Fruit fly (Drosophila melanogaster) whole organism, embryonic: Measurements from ENCODE around the gene cbt.

Experiments
- Adf1 ChIP-seq: fragments of 200-800 bp; sonication (Bioruptor generic); IDR thresholded peaks from 2 replicates; pipeline ENCODE4 v1.3.6; 2022; ENCODE audit warnings: missing biosample characterization, missing genetic modification characterization
- BEAF-32 ChIP-seq: fragments of 200-800 bp; sonication (Bioruptor generic); optimal IDR thresholded peaks from 3 replicates; lab custom pipeline; 2017; ENCODE audit warnings: missing biosample characterization, missing genetic modification characterization, mild to moderate bottlenecking, moderate library complexity, missing genetic modification reagents
- Bgb ChIP-seq: fragments of 200-800 bp; sonication (Bioruptor generic); IDR thresholded peaks from 2 replicates; pipeline ENCODE4 v1.3.6; 2022; ENCODE audit warnings: missing biosample characterization, missing genetic modification characterization; ENCODE audit not compliant: partially characterized antibody
- Blimp-1 ChIP-seq: fragments of 200-800 bp; sonication (Bioruptor generic); optimal IDR thresholded peaks from 3 replicates; lab custom pipeline; 2018; ENCODE audit warnings: missing biosample characterization, missing genetic modification characterization, mild to moderate bottlenecking, moderate library complexity, missing genetic modification reagents
- CG10274 ChIP-seq: fragments of 200-800 bp; sonication (Bioruptor generic); optimal IDR thresholded peaks from 3 replicates; lab custom pipeline; 2017; ENCODE audit warnings: missing biosample characterization, mild to moderate bottlenecking, missing genetic modification characterization
- CG10565 ChIP-seq: fragments of 200-800 bp; sonication (Bioruptor generic); optimal IDR thresholded peaks from 3 replicates; lab custom pipeline; 2016; ENCODE audit warnings: missing biosample characterization, mild to moderate bottlenecking, missing genetic modification characterization
- CG10959 ChIP-seq: fragments of 200-800 bp; sonication (Bioruptor generic); IDR thresholded peaks from 2 replicates; pipeline ENCODE4 v1.3.6; 2022; ENCODE audit warnings: missing biosample characterization, missing genetic modification characterization
- CG11560 ChIP-seq: fragments of 200-800 bp; sonication (Bioruptor generic); IDR thresholded peaks from 3 replicates; pipeline ENCODE4 v1.3.6; 2022; ENCODE audit warnings: missing biosample characterization, missing genetic modification characterization
- CG12071 ChIP-seq: fragments of 200-800 bp; sonication (Bioruptor generic); optimal IDR thresholded peaks from 3 replicates; lab custom pipeline; 2018; ENCODE audit warnings: missing biosample characterization, mild to moderate bottlenecking, missing genetic modification characterization
- CG1233 ChIP-seq: fragments of 200-800 bp; sonication (Bioruptor generic); optimal IDR thresholded peaks from 4 replicates; lab custom pipeline; 2018; ENCODE audit warnings: missing biosample characterization, mild to moderate bottlenecking, missing genetic modification characterization
- CG14014 ChIP-seq: fragments of 200-800 bp; sonication (Bioruptor generic); IDR thresholded peaks from 2 replicates; pipeline ENCODE4 v1.3.6; 2022; ENCODE audit warnings: missing biosample characterization, missing genetic modification characterization
- CG15073 ChIP-seq: fragments of 200-800 bp; sonication (Bioruptor generic); optimal IDR thresholded peaks from 2 replicates; lab custom pipeline; 2016; ENCODE audit warnings: missing biosample characterization, missing genetic modification characterization
- CG17385 ChIP-seq: fragments of 200-800 bp; sonication (Bioruptor generic); optimal IDR thresholded peaks from 3 replicates; lab custom pipeline; 2018; ENCODE audit warnings: missing biosample characterization, mild to moderate bottlenecking, missing genetic modification characterization
- CG2875 ChIP-seq: fragments of 200-800 bp; sonication (Bioruptor generic); optimal IDR thresholded peaks from 2 replicates; lab custom pipeline; 2017; ENCODE audit warnings: missing biosample characterization, mild to moderate bottlenecking, missing genetic modification characterization, missing genetic modification reagents
- CG30403 ChIP-seq: fragments of 200-800 bp; sonication (Bioruptor generic); optimal IDR thresholded peaks from 3 replicates; lab custom pipeline; 2016; ENCODE audit warnings: missing biosample characterization, missing genetic modification characterization
- CG3065 ChIP-seq: fragments of 200-800 bp; sonication (Bioruptor generic); optimal IDR thresholded peaks from 2 replicates; lab custom pipeline; 2016; ENCODE audit warnings: missing biosample characterization, missing genetic modification characterization
- CG3995 ChIP-seq: fragments of 200-800 bp; sonication (Bioruptor generic); optimal IDR thresholded peaks from 3 replicates; lab custom pipeline; 2016; ENCODE audit warnings: missing biosample characterization, missing genetic modification characterization
- CG4730 ChIP-seq: fragments of 200-800 bp; sonication (Bioruptor generic); IDR thresholded peaks from 2 replicates; pipeline ENCODE4 v1.3.6; 2022; ENCODE audit warnings: missing biosample characterization, missing genetic modification characterization
- CG6765 ChIP-seq: fragments of 200-800 bp; sonication (Bioruptor generic); optimal IDR thresholded peaks from 3 replicates; lab custom pipeline; 2017; ENCODE audit warnings: missing biosample characterization, mild to moderate bottlenecking, missing genetic modification characterization
- CG7271 ChIP-seq: fragments of 200-800 bp; sonication (Bioruptor generic); optimal IDR thresholded peaks from 2 replicates; lab custom pipeline; 2018; ENCODE audit warnings: missing biosample characterization, mild to moderate bottlenecking, missing genetic modification characterization, moderate library complexity
- CHES-1-like ChIP-seq: fragments of 200-800 bp; sonication (Bioruptor generic); optimal IDR thresholded peaks from 2 replicates; lab custom pipeline; 2016; ENCODE audit warnings: missing biosample characterization, missing genetic modification characterization
- CoRest ChIP-seq: fragments of 200-800 bp; sonication (Bioruptor generic); optimal IDR thresholded peaks from 3 replicates; lab custom pipeline; 2018; ENCODE audit warnings: missing biosample characterization, mild to moderate bottlenecking, missing genetic modification characterization, moderate library complexity
- Eip74EF ChIP-seq, 2 experiments: fragments of 200-800 bp in 1 of 2; fragments of >200 bp in 1 of 2; sonication (Bioruptor generic) in 1 of 2; optimal IDR thresholded peaks; 2 replicates each; lab custom pipeline; 2017 to 2019; ENCODE audit warnings: missing biosample characterization in 2 of 2, missing genetic modification characterization in 2 of 2, mild to moderate bottlenecking in 1 of 2, moderate library complexity in 1 of 2
- Ets97D ChIP-seq: fragments of 200-800 bp; sonication (Bioruptor generic); optimal IDR thresholded peaks from 3 replicates; lab custom pipeline; 2016; ENCODE audit warnings: missing biosample characterization, missing genetic modification characterization
- HmgD ChIP-seq: fragments of 200-800 bp; sonication (Bioruptor generic); optimal IDR thresholded peaks from 3 replicates; lab custom pipeline; 2016; ENCODE audit warnings: missing biosample characterization, missing genetic modification characterization
- Jarid2 ChIP-seq: fragments of 200-800 bp; sonication (Bioruptor generic); optimal IDR thresholded peaks from 3 replicates; lab custom pipeline; 2017; ENCODE audit warnings: mild to moderate bottlenecking, missing biosample characterization, missing genetic modification reagents, missing genetic modification characterization
- Max ChIP-seq: fragments of 200-800 bp; sonication (Bioruptor generic); optimal IDR thresholded peaks from 2 replicates; lab custom pipeline; 2016; ENCODE audit warnings: missing biosample characterization, mild to moderate bottlenecking, missing genetic modification characterization
- Mes4 ChIP-seq: fragments of 200-800 bp; sonication (Bioruptor generic); optimal IDR thresholded peaks from 2 replicates; lab custom pipeline; 2016; ENCODE audit warnings: missing biosample characterization, missing genetic modification characterization
- NC2β ChIP-seq: fragments of 200-800 bp; sonication (Bioruptor generic); optimal IDR thresholded peaks from 2 replicates; lab custom pipeline; 2016; ENCODE audit warnings: missing biosample characterization, missing genetic modification characterization
- ato ChIP-seq: fragments of 200-800 bp; sonication (Bioruptor generic); IDR thresholded peaks from 2 replicates; pipeline ENCODE4 v1.3.6; 2022; ENCODE audit warnings: missing biosample characterization, missing genetic modification characterization; ENCODE audit not compliant: partially characterized antibody
- az2 ChIP-seq: fragments of 200-800 bp; sonication (Bioruptor generic); optimal IDR thresholded peaks from 3 replicates; lab custom pipeline; 2016; ENCODE audit warnings: missing biosample characterization, missing genetic modification characterization
- bcd ChIP-seq: fragments of 200-800 bp; sonication (Bioruptor generic); optimal IDR thresholded peaks from 2 replicates; lab custom pipeline; 2017; ENCODE audit warnings: missing biosample characterization, mild to moderate bottlenecking, missing genetic modification characterization
- cad ChIP-seq: fragments of >200 bp; optimal IDR thresholded peaks from 2 replicates; lab custom pipeline; 2017; ENCODE audit warnings: missing biosample characterization, missing genetic modification characterization
- chn ChIP-seq: fragments of 200-800 bp; sonication (Bioruptor generic); optimal IDR thresholded peaks from 2 replicates; lab custom pipeline; 2016; ENCODE audit warnings: missing biosample characterization, missing genetic modification characterization
- dmrt11E ChIP-seq: fragments of 200-800 bp; sonication (Bioruptor generic); optimal IDR thresholded peaks from 3 replicates; lab custom pipeline; 2018; ENCODE audit warnings: missing biosample characterization, mild to moderate bottlenecking, missing genetic modification characterization, moderate library complexity
- dpn ChIP-seq, 2 experiments: fragments of 200-800 bp; sonication (Bioruptor generic); optimal IDR thresholded peaks; 3 replicates each; lab custom pipeline; 2016; ENCODE audit warnings: missing biosample characterization in 2 of 2, missing genetic modification characterization in 2 of 2
- ewg ChIP-seq: fragments of 200-800 bp; sonication (Bioruptor generic); optimal IDR thresholded peaks from 3 replicates; lab custom pipeline; 2017; ENCODE audit warnings: mild to moderate bottlenecking, missing biosample characterization, missing genetic modification reagents, missing genetic modification characterization
- exex ChIP-seq: fragments of 200-800 bp; sonication (Bioruptor generic); optimal IDR thresholded peaks from 4 replicates; lab custom pipeline; 2018; ENCODE audit warnings: missing biosample characterization, mild to moderate bottlenecking, missing genetic modification characterization, moderate library complexity
- lbe ChIP-seq: fragments of 200-800 bp; sonication (Bioruptor generic); optimal IDR thresholded peaks from 2 replicates; lab custom pipeline; 2016; ENCODE audit warnings: missing biosample characterization, mild to moderate bottlenecking, missing genetic modification characterization
- lola ChIP-seq, 3 experiments: fragments of >200 bp in 2 of 3; fragments of 200-800 bp in 1 of 3; sonication (Bioruptor generic) in 1 of 3; optimal IDR thresholded peaks; 2 replicates each; lab custom pipeline; 2017 to 2019; ENCODE audit warnings: missing biosample characterization in 3 of 3, missing genetic modification characterization in 3 of 3, mild to moderate bottlenecking in 1 of 3, moderate library complexity in 1 of 3
- sens ChIP-seq: fragments of 200-800 bp; sonication (Bioruptor generic); peaks from one replicate; lab custom pipeline; 2016; ENCODE audit warnings: missing biosample characterization, missing genetic modification characterization
- sim ChIP-seq: fragments of 200-800 bp; sonication (Bioruptor generic); IDR thresholded peaks from 2 replicates; pipeline ENCODE4 v1.3.6; 2022; ENCODE audit warnings: missing biosample characterization, missing genetic modification characterization
- sr ChIP-seq: fragments of 200-800 bp; sonication (Bioruptor generic); IDR thresholded peaks from 3 replicates; pipeline ENCODE4 v1.3.6; 2022; ENCODE audit warnings: missing biosample characterization, missing genetic modification characterization
- stc ChIP-seq: fragments of 200-800 bp; sonication (Bioruptor generic); IDR thresholded peaks from 2 replicates; pipeline ENCODE4 v1.3.6; 2022; ENCODE audit warnings: missing biosample characterization, missing genetic modification characterization
- stwl ChIP-seq: fragments of 200-800 bp; sonication (Bioruptor generic); optimal IDR thresholded peaks from 3 replicates; lab custom pipeline; 2018; ENCODE audit warnings: missing biosample characterization, mild to moderate bottlenecking, missing genetic modification characterization, moderate library complexity
- tgo ChIP-seq: fragments of 200-800 bp; sonication (Bioruptor generic); IDR thresholded peaks from 3 replicates; pipeline ENCODE4 v1.3.6; 2022; ENCODE audit warnings: missing biosample characterization, missing genetic modification characterization
- usp ChIP-seq: fragments of >200 bp; optimal IDR thresholded peaks from 2 replicates; lab custom pipeline; 2017; ENCODE audit warnings: missing biosample characterization, missing genetic modification characterization

cbt gene

dm6 chr2L:490150-491095 lies 10.9 kb upstream of the cbt start (continued):
- peak; percentile 77 for TF ChIP-seq chn (GFP tag; lab: Kevin White, UChicago)
- TF ChIP-seq dpn (GFP tag; optimal IDR thresholded peaks at IDR 0.05; lab: Kevin White, UChicago) = peak; percentile 76 to 80
- no peak for TF ChIP-seq CG3995
- TF ChIP-seq lbe (GFP tag; lab: Kevin White, UChicago) = peak; percentile 96
- peak; percentile 86 for TF ChIP-seq sens (GFP tag; lab: Kevin White, UChicago)
- TF ChIP-seq CG7271 = peak; percentile 45
- TF ChIP-seq CG17385 (GFP tag; lab: Kevin White, UChicago) = peak; percentile 86
- no peak for TF ChIP-seq CG10565 (GFP tag; lab: Kevin White, UChicago)
- peak; percentile 30; the same call in 1 of the 2 replicates for TF ChIP-seq sim
- TF ChIP-seq CG3065 (GFP tag; lab: Kevin White, UChicago) = peak; percentile 85
- TF ChIP-seq BEAF-32 (GFP tag; lab: Kevin White, UChicago) = peak; percentile 47
- TF ChIP-seq Bgb (GFP tag; lab: Robert Waterston, UW) = peak; percentile 52; the same call in 1 of the 2 replicates
- no peak for TF ChIP-seq CG2875 (GFP tag; lab: Kevin White, UChicago)
- TF ChIP-seq tgo (GFP tag; lab: Robert Waterston, UW) = peak; percentile 53
- TF ChIP-seq az2 = peak; percentile 75
- TF ChIP-seq CHES-1-like (GFP tag; lab: Kevin White, UChicago) = peak; percentile 88
- peak; percentile 78 for TF ChIP-seq exex (tag; lab: Kevin White, UChicago)
- TF ChIP-seq lola (GFP tag; optimal IDR thresholded peaks at IDR 0.05; lab: Kevin White, UChicago) = peak in 1 of 3 experiments; percentile 18
- peak; percentile 92 for TF ChIP-seq HmgD
- TF ChIP-seq CoRest (tag; lab: Kevin White, UChicago) = peak; percentile 67
- TF ChIP-seq usp (GFP tag; lab: Kevin White, UChicago) = no peak
- TF ChIP-seq Blimp-1 = peak; percentile 76
- TF ChIP-seq Mes4 (GFP tag; lab: Kevin White, UChicago) = peak; percentile 62
- TF ChIP-seq ewg (GFP tag; lab: Kevin White, UChicago) = peak; percentile 80
- peak; percentile 58; the same call in 1 of the 3 replicates for TF ChIP-seq CG11560 (tag; lab: Robert Waterston, UW)
- peak; percentile 61 for TF ChIP-seq CG12071 (GFP tag; lab: Kevin White, UChicago)
- TF ChIP-seq stc = peak; percentile 62; the same call in 1 of the 2 replicates
- peak; percentile 39 for TF ChIP-seq Max (GFP tag; lab: Kevin White, UChicago)
- TF ChIP-seq cad (GFP tag; lab: Kevin White, UChicago) = no peak
- TF ChIP-seq dmrt11E (tag; lab: Kevin White, UChicago) = peak; percentile 20
- peak; percentile 84 for TF ChIP-seq Ets97D
- TF ChIP-seq Adf1 (GFP tag; lab: Robert Waterston, UW) = peak; percentile 24; the same call in 1 of the 2 replicates
- TF ChIP-seq CG4730 (GFP tag; lab: Robert Waterston, UW) = peak; percentile 42
- peak; percentile 96 for TF ChIP-seq Jarid2 (GFP tag; lab: Kevin White, UChicago)
- peak; percentile 72 for TF ChIP-seq CG14014 (GFP tag; lab: Robert Waterston, UW)
- TF ChIP-seq CG10274 (GFP tag; lab: Kevin White, UChicago) = no peak
- peak; percentile 74 for TF ChIP-seq bcd (GFP tag; lab: Kevin White, UChicago)
- peak; percentile 81 for TF ChIP-seq CG30403 (GFP tag; lab: Kevin White, UChicago)
- TF ChIP-seq CG6765 (GFP tag; lab: Kevin White, UChicago) = peak; percentile 33
- TF ChIP-seq CG1233 (GFP tag; lab: Kevin White, UChicago) = peak; percentile 35
- peak in 1 of 2 experiments; percentile 63 for TF ChIP-seq Eip74EF (GFP tag; optimal IDR thresholded peaks at IDR 0.05; lab: Kevin White, UChicago)
- peak; percentile 68 for TF ChIP-seq NC2β (GFP tag; lab: Kevin White, UChicago)
- no peak for TF ChIP-seq CG15073
- peak; percentile 57 for TF ChIP-seq stwl (tag; lab: Kevin White, UChicago)
- peak; percentile 71; the same call in 2 of the 3 replicates for TF ChIP-seq sr (GFP tag; lab: Robert Waterston, UW)
- peak; percentile 60 for TF ChIP-seq ato (GFP tag; lab: Robert Waterston, UW)
- peak; percentile 71 for TF ChIP-seq CG10959 (GFP tag; lab: Robert Waterston, UW)
